Worm (Caenorhabditis elegans) whole organism, young adult: ENCODE measurements around the gene F43C9.1.

Experiments used
- K11D2.4 ChIP-seq: fragments of 200-800 bp; sonication (Bioruptor generic); IDR thresholded peaks from 2 replicates; pipeline ENCODE4 v1.3.6; 2022; ENCODE audit warnings: missing genetic modification reagents, missing genetic modification characterization, missing compliant biosample characterization
- bed-1 ChIP-seq: fragments of 200-800 bp; sonication (Bioruptor generic); IDR thresholded peaks from 2 replicates; pipeline ENCODE4 v1.3.6; 2022; ENCODE audit warnings: missing genetic modification reagents, missing genetic modification characterization, missing compliant biosample characterization
- ceh-27 ChIP-seq: fragments of 200-800 bp; sonication (Bioruptor generic); optimal IDR thresholded peaks from 2 replicates; lab custom pipeline; 2018; ENCODE audit warnings: mild to moderate bottlenecking, missing genetic modification characterization, moderate library complexity, missing compliant biosample characterization
- chd-7 ChIP-seq: sonication (generic microtip); optimal IDR thresholded peaks from 2 replicates; lab custom pipeline; 2016; ENCODE audit warnings: mild to moderate bottlenecking, missing genetic modification characterization, moderate library complexity, missing compliant biosample characterization
- sdz-38 ChIP-seq: sonication (generic microtip); optimal IDR thresholded peaks from 2 replicates; lab custom pipeline; 2016; ENCODE audit warnings: missing genotype, missing genetic modification characterization, missing compliant biosample characterization

Gene F43C9.1

DNA sequence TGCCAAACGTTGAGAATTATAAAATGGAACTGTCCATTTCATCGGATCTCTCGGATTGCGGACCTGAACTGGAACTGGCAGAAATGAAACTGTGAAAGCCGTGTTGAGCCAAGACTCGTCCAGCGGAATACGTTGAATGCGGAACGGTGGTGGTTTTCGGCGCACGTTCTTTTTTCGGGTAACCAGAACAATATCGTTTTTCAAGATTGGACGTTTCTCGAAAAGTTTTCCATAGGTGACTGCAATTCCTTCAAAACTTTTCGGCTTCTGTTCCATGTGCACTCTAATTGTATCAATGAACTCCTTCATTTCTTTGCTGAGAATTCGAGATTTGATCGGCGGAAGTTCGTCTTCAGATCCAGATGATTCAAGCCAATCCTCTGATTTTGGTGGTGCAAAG, 51.7 kb downstream of the F43C9.1 start (continued):
- TF ChIP-seq ceh-27 (GFP tag; lab: Kevin White, UChicago) (no peak), K11D2.4 (GFP tag; lab: Robert Waterston, UW) (no peak), chd-7 (tag; lab: Kevin White, UChicago) (no peak), sdz-38 (tag; lab: Kevin White, UChicago) (no peak), bed-1 (GFP tag; lab: Robert Waterston, UW) (no peak)
